Worm (Caenorhabditis elegans) whole organism, L4/young adult: ENCODE measurements around the gene R08C7.4.

Source experiments
- dao-5 ChIP-seq: sonication (generic microtip); optimal IDR thresholded peaks from 2 replicates; lab custom pipeline; 2016; ENCODE audit warnings: missing genotype, missing genetic modification characterization, moderate library complexity, missing compliant biosample characterization
- him-1 ChIP-seq: sonication (generic microtip); optimal IDR thresholded peaks from 2 replicates; lab custom pipeline; 2016; ENCODE audit warnings: missing genotype, missing genetic modification reagents, missing genetic modification characterization, missing compliant biosample characterization

DNA sequence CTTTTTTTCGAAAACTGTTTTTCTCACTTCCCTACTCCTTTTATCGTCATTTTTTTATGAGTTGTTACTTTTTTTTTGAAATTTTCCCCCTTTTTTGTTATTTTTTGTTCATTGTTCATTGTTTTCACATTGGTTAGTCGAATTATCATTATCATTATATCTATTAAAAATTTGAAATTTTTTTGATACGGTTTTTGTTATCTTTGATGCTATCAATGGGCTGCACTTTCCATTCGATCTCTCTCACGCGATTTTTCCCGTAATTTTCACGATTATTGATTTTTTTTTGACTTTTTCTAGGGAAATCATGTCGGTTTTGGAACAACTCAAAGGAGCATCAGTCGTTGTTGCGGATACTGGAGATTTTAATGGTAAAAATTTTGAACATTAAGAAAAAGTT is 48.5 kb upstream of the R08C7.4 start, which contains the start of gene tald-1:
- TF ChIP-seq dao-5 (tag; lab: Kevin White, UChicago) (no peak), him-1 (tag; lab: Kevin White, UChicago) (no peak)
